Fruit fly (Drosophila melanogaster) whole organism: ENCODE data around the gene cype.

Experiments used
- EcR ChIP-seq, 2 experiments: fragments of >200 bp; optimal IDR thresholded peaks; 2 replicates each; lab custom pipeline; 2017; ENCODE audit warnings: missing biosample characterization in 2 of 2, missing genetic modification characterization in 2 of 2, missing genetic modification reagents in 2 of 2
- pan ChIP-seq: fragments of >200 bp; optimal IDR thresholded peaks from 2 replicates; lab custom pipeline; 2017
- psq ChIP-seq: fragments of >200 bp; optimal IDR thresholded peaks from 2 replicates; lab custom pipeline; 2017

DNA sequence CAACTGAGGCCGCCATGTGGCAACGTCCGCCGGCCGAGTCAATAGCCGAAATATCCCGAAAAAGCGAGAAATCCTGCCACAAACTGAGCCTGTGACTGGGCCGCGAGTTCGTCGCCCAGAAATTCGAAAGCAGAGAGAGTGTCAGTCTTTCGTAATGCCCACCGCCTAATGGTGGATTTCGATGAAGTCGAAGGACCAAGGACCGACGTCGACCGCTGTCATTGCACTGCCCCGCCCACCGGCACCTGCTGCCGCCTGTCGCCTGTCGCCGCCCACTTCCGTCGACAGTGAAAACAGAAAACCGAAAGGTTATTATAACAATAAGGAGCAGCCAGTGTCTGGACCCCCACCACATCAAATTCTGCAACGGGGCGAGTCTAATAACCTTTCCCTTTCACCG is 40.5 kb upstream of the cype start:
- TF ChIP-seq EcR (GFP tag; optimal IDR thresholded peaks at IDR 0.05; lab: Kevin White, UChicago) (no peak), pan (lab: Kevin White, UChicago) (no peak), psq (no peak)
